Fruit fly (Drosophila melanogaster) whole organism, wandering third instar larva: ENCODE data around the gene CG43317.

Experiments used
- Hr78 ChIP-seq: fragments of >200 bp; optimal IDR thresholded peaks from 2 replicates; lab custom pipeline; 2017; ENCODE audit warnings: missing biosample characterization, missing genetic modification characterization
- Mio ChIP-seq: sonication (Bioruptor generic); optimal IDR thresholded peaks from 2 replicates; lab custom pipeline; 2016; ENCODE audit warnings: missing biosample characterization, missing genetic modification characterization
- Myc ChIP-seq: fragments of >200 bp; optimal IDR thresholded peaks from 2 replicates; lab custom pipeline; 2017
- h ChIP-seq: fragments of 200-800 bp; sonication (Bioruptor generic); optimal IDR thresholded peaks from 3 replicates; lab custom pipeline; 2016; ENCODE audit warnings: missing biosample characterization, mild to moderate bottlenecking, missing genetic modification characterization

dm6 chr3R:15806341-15806740, 27.9 kb downstream of the CG43317 start:
- no peak for TF ChIP-seq Mio (GFP tag; lab: Kevin White, UChicago)
- no peak for TF ChIP-seq h (GFP tag; lab: Kevin White, UChicago)
- TF ChIP-seq Myc (lab: Kevin White, UChicago), result no peak
- no peak for TF ChIP-seq Hr78 (GFP tag; lab: Kevin White, UChicago)
